Fruit fly (Drosophila melanogaster) whole organism, embryonic: ENCODE data around the gene CG17097.

Experiments used
- CG10565 ChIP-seq: fragments of 200-800 bp; sonication (Bioruptor generic); optimal IDR thresholded peaks from 3 replicates; lab custom pipeline; 2016; ENCODE audit warnings: missing biosample characterization, mild to moderate bottlenecking, missing genetic modification characterization
- CG1233 ChIP-seq: fragments of 200-800 bp; sonication (Bioruptor generic); optimal IDR thresholded peaks from 4 replicates; lab custom pipeline; 2018; ENCODE audit warnings: missing biosample characterization, mild to moderate bottlenecking, missing genetic modification characterization
- CG30431 ChIP-seq: fragments of 200-800 bp; sonication (Bioruptor generic); optimal IDR thresholded peaks from 2 replicates; lab custom pipeline; 2017; ENCODE audit warnings: missing biosample characterization, missing genetic modification characterization
- CG8478 ChIP-seq: fragments of >200 bp; optimal IDR thresholded peaks from 2 replicates; lab custom pipeline; 2018
- Oli ChIP-seq: fragments of 200-800 bp; sonication (Bioruptor generic); optimal IDR thresholded peaks from 2 replicates; lab custom pipeline; 2018; ENCODE audit warnings: missing biosample characterization, mild to moderate bottlenecking, missing genetic modification characterization, moderate library complexity
- Ptx1 ChIP-seq: fragments of 200-800 bp; sonication (Bioruptor generic); IDR thresholded peaks from 2 replicates; pipeline ENCODE4 v1.3.6; 2022; ENCODE audit warnings: missing biosample characterization, missing genetic modification characterization
- cas ChIP-seq: fragments of 200-800 bp; sonication (Bioruptor generic); IDR thresholded peaks from 2 replicates; pipeline ENCODE4 v1.3.6; 2022; ENCODE audit warnings: missing biosample characterization, missing genetic modification characterization
- jing ChIP-seq: fragments of 200-800 bp; sonication (Bioruptor generic); optimal IDR thresholded peaks from 2 replicates; lab custom pipeline; 2018; ENCODE audit warnings: missing biosample characterization, mild to moderate bottlenecking, missing genetic modification characterization
- mirr ChIP-seq: fragments of 200-800 bp; sonication (Bioruptor generic); optimal IDR thresholded peaks from 3 replicates; lab custom pipeline; 2018; ENCODE audit warnings: missing biosample characterization, mild to moderate bottlenecking, missing genetic modification characterization
- rib ChIP-seq: fragments of 200-800 bp; sonication (Bioruptor generic); IDR thresholded peaks from 2 replicates; pipeline ENCODE4 v1.3.6; 2022; ENCODE audit warnings: missing biosample characterization, missing genetic modification characterization
- shn ChIP-seq: fragments of 200-800 bp; sonication (Bioruptor generic); optimal IDR thresholded peaks from 3 replicates; lab custom pipeline; 2016; ENCODE audit warnings: missing biosample characterization, missing genetic modification characterization
- unc-4 ChIP-seq: fragments of 200-800 bp; sonication (Bioruptor generic); IDR thresholded peaks from 2 replicates; pipeline ENCODE4 v1.3.6; 2022; ENCODE audit warnings: missing biosample characterization, missing genetic modification characterization; ENCODE audit not compliant: partially characterized antibody

DNA sequence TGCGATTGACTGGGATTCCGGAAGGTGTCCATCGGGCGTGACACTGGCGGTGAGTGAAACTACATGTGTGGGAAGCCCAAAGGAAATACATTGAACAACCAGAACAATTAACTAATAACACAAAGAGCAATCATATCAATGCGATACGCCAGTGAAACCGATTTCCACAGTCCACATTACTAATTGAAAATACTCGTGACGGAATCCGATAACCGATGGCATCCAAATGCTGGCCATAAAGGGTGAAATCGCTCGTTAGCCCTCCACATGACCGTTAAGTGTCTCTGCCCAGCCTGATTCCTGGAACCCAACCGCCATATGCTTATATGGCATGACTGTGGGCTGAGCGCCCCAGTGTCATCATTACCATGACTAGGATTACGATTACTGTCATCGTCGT is 7.8 kb upstream of the CG17097 start, which contains the start of gene CG7329:
- TF ChIP-seq cas (GFP tag; lab: Robert Waterston, UW) (no peak), Oli (tag; lab: Kevin White, UChicago) (no peak), jing (GFP tag; lab: Kevin White, UChicago) (no peak), mirr (GFP tag; lab: Kevin White, UChicago) (no peak), CG8478 (lab: Kevin White, UChicago) (no peak), rib (GFP tag; lab: Robert Waterston, UW) (no peak), unc-4 (GFP tag; lab: Robert Waterston, UW) (no peak), CG30431 (GFP tag; lab: Kevin White, UChicago) (no peak), Ptx1 (GFP tag; lab: Robert Waterston, UW) (no peak), shn (GFP tag; lab: Kevin White, UChicago) (no peak), CG10565 (no peak), CG1233 (GFP tag; lab: Kevin White, UChicago) (no peak)
